Worm (Caenorhabditis elegans): ENCODE measurements around the gene F40H6.5.

DNA sequence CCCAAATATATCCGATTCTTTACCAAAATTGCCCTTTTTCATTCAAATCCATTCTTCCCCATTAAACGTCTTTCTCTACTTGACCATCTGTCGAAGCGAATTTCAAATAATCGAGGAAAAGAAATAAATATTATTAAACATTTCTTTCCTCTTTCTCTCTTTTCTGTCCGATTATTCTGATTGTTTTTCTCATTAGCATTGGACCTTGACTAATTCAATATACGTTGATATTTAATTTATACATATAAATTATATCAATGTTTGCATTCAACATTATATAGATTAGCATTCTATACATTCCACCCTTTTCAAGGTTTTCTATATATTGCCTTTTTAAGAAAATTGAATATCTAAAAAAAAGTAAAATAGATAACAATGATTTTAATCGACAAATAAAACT is 17.3 kb upstream of the F40H6.5 start:
- TF ChIP-seq nfya-1 (tag; optimal IDR thresholded peaks at IDR 0.05; ENCODE audit: borderline replicate concordance, insufficient read depth) (no peak), ztf-22 (GFP tag; optimal IDR thresholded peaks at IDR 0.05) (no peak), B0336.3 (GFP tag; IDR thresholded peaks at IDR 0.05) (no peak)

Data from whole organism, young adult.